Fruit fly (Drosophila melanogaster): ENCODE measurements around the gene CG13841.

Gene CG13841

dm6 chr3R:22753895-22754774 lies 13.4 kb downstream of the CG13841 start (continued):
- TF ChIP-seq CoRest (tag; optimal IDR thresholded peaks at IDR 0.05) (peak; percentile 85), Hr51 (GFP tag; optimal IDR thresholded peaks at IDR 0.05) (peak in 1 of 2 experiments; percentile 80), Fer3 (tag; optimal IDR thresholded peaks at IDR 0.05) (peak; percentile 18), rib (GFP tag; IDR thresholded peaks at IDR 0.05) (peak; percentile 47; the same call in 1 of the 2 replicates), CG6854 (GFP tag; optimal IDR thresholded peaks at IDR 0.05) (peak; percentile 26), bowl (GFP tag; IDR thresholded peaks at IDR 0.05) (peak; percentile 53; the same call in 1 of the 2 replicates), dpn (GFP tag; optimal IDR thresholded peaks at IDR 0.05) (peak; percentile 53 to 75), pnt (GFP tag; optimal IDR thresholded peaks at IDR 0.05) (peak; percentile 47), CG4282 (GFP tag; optimal IDR thresholded peaks at IDR 0.05) (no peak), B-H2 (GFP tag; optimal IDR thresholded peaks at IDR 0.05) (peak; percentile 9), vvl (GFP tag; IDR thresholded peaks at IDR 0.05) (peak; percentile 38), CG8944 (GFP tag; optimal IDR thresholded peaks at IDR 0.05) (peak; percentile 58), lov (optimal IDR thresholded peaks at IDR 0.05) (no peak), lov (GFP tag; IDR thresholded peaks at IDR 0.05) (0 out of 3 replicates have a peak, but pooled peaks have one; percentile 55), CG13296 (GFP tag; optimal IDR thresholded peaks at IDR 0.05) (peak; percentile 16), Ravus (GFP tag; IDR thresholded peaks at IDR 0.05) (no peak), CG9876 (GFP tag; optimal IDR thresholded peaks at IDR 0.05) (no peak), Camta (GFP tag; optimal IDR thresholded peaks at IDR 0.05) (peak; percentile 64), CG8478 (optimal IDR thresholded peaks at IDR 0.05) (no peak), Asciz (GFP tag; optimal IDR thresholded peaks at IDR 0.05) (peak; percentile 60), otp (GFP tag; IDR thresholded peaks at IDR 0.05) (peak; percentile 36; the same call in 1 of the 3 replicates), Med (GFP tag) (peak; percentile 86), CG12659 (GFP tag; optimal IDR thresholded peaks at IDR 0.05) (peak; percentile 74), klu (GFP tag; IDR thresholded peaks at IDR 0.05) (no peak), btn (GFP tag; optimal IDR thresholded peaks at IDR 0.05) (no peak), kay (GFP tag; optimal IDR thresholded peaks at IDR 0.05) (no peak), Scr (GFP tag; IDR thresholded peaks at IDR 0.05; ENCODE audit: partially characterized antibody) (no peak), BEAF-32 (GFP tag; optimal IDR thresholded peaks at IDR 0.05) (no peak), E2f2 (GFP tag; IDR thresholded peaks at IDR 0.05) (no peak; the same call in 1 of the 2 replicates), Poxn (GFP tag; IDR thresholded peaks at IDR 0.05) (no peak), CG6683 (GFP tag; optimal IDR thresholded peaks at IDR 0.05) (no peak), CG9932 (GFP tag; IDR thresholded peaks at IDR 0.05) (peak; percentile 54), CG2678 (tag; optimal IDR thresholded peaks at IDR 0.05) (peak; percentile 81), Meics (GFP tag; optimal IDR thresholded peaks at IDR 0.05) (peak; percentile 77), sug (tag; optimal IDR thresholded peaks at IDR 0.05) (peak; percentile 50), Usf (GFP tag; optimal IDR thresholded peaks at IDR 0.05) (no peak), CG16863 (GFP tag; optimal IDR thresholded peaks at IDR 0.05) (peak; percentile 37), cad (GFP tag; optimal IDR thresholded peaks at IDR 0.05) (no peak), Awh (GFP tag; IDR thresholded peaks at IDR 0.05) (0 out of 2 replicates have a peak, but pooled peaks have one; percentile 20), CG42726 (GFP tag; IDR thresholded peaks at IDR 0.05; ENCODE audit: partially characterized antibody) (0 out of 2 replicates have a peak, but pooled peaks have one; percentile 30), Taf1 (GFP tag; IDR thresholded peaks at IDR 0.05) (no peak), stwl (tag; optimal IDR thresholded peaks at IDR 0.05) (no peak), CG11247 (GFP tag; IDR thresholded peaks at IDR 0.05) (peak; percentile 14; the same call in 1 of the 2 replicates), gcm (GFP tag; optimal IDR thresholded peaks at IDR 0.05) (peak; percentile 25), Fer1 (GFP tag; optimal IDR thresholded peaks at IDR 0.05) (peak; percentile 24), jigr1 (GFP tag; IDR thresholded peaks at IDR 0.05) (peak; percentile 51; the same call in 1 of the 3 replicates), CG17612 (GFP tag; IDR thresholded peaks at IDR 0.05) (0 out of 2 replicates have a peak, but pooled peaks have one; percentile 44), Nf-YA (GFP tag; IDR thresholded peaks at IDR 0.05) (no peak), CG15514 (GFP tag; optimal IDR thresholded peaks at IDR 0.05) (peak; percentile 64)
